Worm (Caenorhabditis elegans) whole organism, young adult: Measurements from ENCODE around the gene ska-3.

Experiments
- B0035.1 ChIP-seq: sonication (generic microtip); optimal IDR thresholded peaks from 2 replicates; lab custom pipeline; 2016; ENCODE audit warnings: missing genetic modification characterization, mild to moderate bottlenecking, missing compliant biosample characterization, missing genotype, missing genetic modification reagents
- B0261.1 ChIP-seq: sonication (generic microtip); optimal IDR thresholded peaks from 2 replicates; lab custom pipeline; 2016; ENCODE audit warnings: mild to moderate bottlenecking, missing genetic modification characterization, moderate library complexity, missing compliant biosample characterization
- D2030.7 ChIP-seq: fragments of 200-800 bp; sonication (Bioruptor generic); IDR thresholded peaks from 2 replicates; pipeline ENCODE4 v1.3.6; 2022; ENCODE audit warnings: missing genetic modification reagents, missing genetic modification characterization, missing compliant biosample characterization
- F10E7.11 ChIP-seq: sonication (generic microtip); optimal IDR thresholded peaks from 2 replicates; lab custom pipeline; 2017; ENCODE audit warnings: mild to moderate bottlenecking, missing genetic modification characterization, moderate library complexity, missing compliant biosample characterization
- F33H1.4 ChIP-seq: fragments of 200-800 bp; sonication (Bioruptor generic); IDR thresholded peaks from 2 replicates; pipeline ENCODE4 v1.3.6; 2022; ENCODE audit warnings: missing genetic modification reagents, missing genetic modification characterization, missing compliant biosample characterization
- F49E8.2 ChIP-seq: sonication (generic microtip); optimal IDR thresholded peaks from 3 replicates; lab custom pipeline; 2017; ENCODE audit warnings: missing genetic modification characterization, mild to moderate bottlenecking, missing compliant biosample characterization, antibody characterized with exemption, moderate library complexity; ENCODE audit not compliant: insufficient read depth
- F57C9.4 ChIP-seq: sonication (generic microtip); optimal IDR thresholded peaks from 2 replicates; lab custom pipeline; 2017; ENCODE audit warnings: mild to moderate bottlenecking, missing genetic modification characterization, missing compliant biosample characterization
- Y53G8AR.9 ChIP-seq: fragments of 200-800 bp; sonication (Bioruptor generic); conservative IDR thresholded peaks from 2 replicates; pipeline ENCODE4 v1.3.6; 2022; ENCODE audit warnings: missing genetic modification reagents, missing genetic modification characterization, missing compliant biosample characterization
- Y56A3A.18 ChIP-seq: fragments of 200-800 bp; sonication (Bioruptor generic); IDR thresholded peaks from 2 replicates; pipeline ENCODE4 v1.3.6; 2022; ENCODE audit warnings: missing genetic modification reagents, missing genetic modification characterization, missing compliant biosample characterization
- Y95B8A.8 ChIP-seq: fragments of 200-800 bp; sonication (Bioruptor generic); IDR thresholded peaks from 2 replicates; pipeline ENCODE4 v1.3.6; 2022; ENCODE audit warnings: missing genetic modification reagents, missing genetic modification characterization, missing compliant biosample characterization
- aptf-2 ChIP-seq: fragments of 200-800 bp; sonication (Bioruptor generic); conservative IDR thresholded peaks from 2 replicates; pipeline ENCODE4 v1.3.6; 2022; ENCODE audit warnings: missing genetic modification reagents, missing genetic modification characterization, missing compliant biosample characterization
- athp-1 ChIP-seq: sonication (generic microtip); optimal IDR thresholded peaks from 2 replicates; lab custom pipeline; 2017; ENCODE audit warnings: mild to moderate bottlenecking, missing genetic modification characterization, missing compliant biosample characterization
- attf-3 ChIP-seq: fragments of 200-800 bp; sonication (Bioruptor generic); conservative IDR thresholded peaks from 2 replicates; pipeline ENCODE4 v1.3.6; 2022; ENCODE audit warnings: missing genetic modification reagents, missing genetic modification characterization, missing compliant biosample characterization
- ccch-3 ChIP-seq: fragments of 200-800 bp; sonication (Bioruptor generic); optimal IDR thresholded peaks from 2 replicates; lab custom pipeline; 2018; ENCODE audit warnings: mild to moderate bottlenecking, missing genetic modification characterization, missing compliant biosample characterization
- cebp-2 ChIP-seq: fragments of 200-800 bp; sonication (Bioruptor generic); IDR thresholded peaks from 2 replicates; pipeline ENCODE4 v1.3.6; 2022; ENCODE audit warnings: missing genetic modification characterization, missing compliant biosample characterization
- ceh-40 ChIP-seq: fragments of 200-800 bp; sonication (Bioruptor generic); IDR thresholded peaks from 2 replicates; pipeline ENCODE4 v1.3.6; 2022; ENCODE audit warnings: missing genetic modification characterization, missing compliant biosample characterization
- ceh-58 ChIP-seq: fragments of 200-800 bp; sonication (Bioruptor generic); IDR thresholded peaks from 2 replicates; pipeline ENCODE4 v1.3.6; 2022; ENCODE audit warnings: missing genetic modification characterization, missing compliant biosample characterization
- ceh-91 ChIP-seq: fragments of 200-800 bp; sonication (Bioruptor generic); IDR thresholded peaks from 2 replicates; pipeline ENCODE4 v1.3.6; 2022; ENCODE audit warnings: missing genetic modification reagents, missing genetic modification characterization, missing compliant biosample characterization
- dox-1 ChIP-seq: fragments of 200-800 bp; sonication (Bioruptor generic); IDR thresholded peaks from 2 replicates; pipeline ENCODE4 v1.3.6; 2022; ENCODE audit warnings: missing genetic modification reagents, missing genetic modification characterization, missing compliant biosample characterization
- dpl-1 ChIP-seq: fragments of 150-350 bp; optimal IDR thresholded peaks from 2 replicates; lab custom pipeline; 2014; ENCODE audit warnings: missing biosample characterization, missing genetic modification reagents, missing genetic modification characterization
- efl-1 ChIP-seq: fragments of 150-350 bp; optimal IDR thresholded peaks from 2 replicates; lab custom pipeline; 2014; ENCODE audit warnings: missing biosample characterization, missing genetic modification reagents, missing genetic modification characterization
- egl-44 ChIP-seq: fragments of 200-800 bp; sonication (Bioruptor generic); IDR thresholded peaks from 2 replicates; pipeline ENCODE4 v1.3.6; 2022; ENCODE audit warnings: missing genetic modification reagents, missing genetic modification characterization, missing compliant biosample characterization
- ekl-4 ChIP-seq: fragments of 200-800 bp; sonication (Bioruptor generic); IDR thresholded peaks from 2 replicates; pipeline ENCODE4 v1.3.6; 2022; ENCODE audit warnings: missing genetic modification reagents, missing genetic modification characterization, missing compliant biosample characterization
- hmg-20 ChIP-seq: fragments of 200-800 bp; sonication (Bioruptor generic); IDR thresholded peaks from 2 replicates; pipeline ENCODE4 v1.3.6; 2022; ENCODE audit warnings: missing genetic modification reagents, missing genetic modification characterization, missing compliant biosample characterization
- lin-35 ChIP-seq, 3 experiments: fragments of 150-350 bp in 2 of 3; sonication (generic microtip) in 1 of 3; optimal IDR thresholded peaks; 2 replicates each; lab custom pipeline; 2014 to 2018; ENCODE audit warnings: missing biosample characterization in 3 of 3, missing genetic modification characterization in 3 of 3, missing genetic modification reagents in 3 of 3
- lin-54 ChIP-seq: fragments of 200-800 bp; sonication (Bioruptor generic); optimal IDR thresholded peaks from 2 replicates; lab custom pipeline; 2018; ENCODE audit warnings: mild to moderate bottlenecking, missing genetic modification characterization, missing compliant biosample characterization
- lir-1 ChIP-seq: fragments of 200-800 bp; sonication (Bioruptor generic); conservative IDR thresholded peaks from 2 replicates; pipeline ENCODE4 v1.3.6; 2022; ENCODE audit warnings: missing genetic modification reagents, missing genetic modification characterization, missing compliant biosample characterization
- lsl-1 ChIP-seq: fragments of 200-800 bp; sonication (Bioruptor generic); optimal IDR thresholded peaks from 2 replicates; lab custom pipeline; 2018; ENCODE audit warnings: mild to moderate bottlenecking, missing genetic modification characterization, moderate library complexity, missing compliant biosample characterization
- madf-10 ChIP-seq: sonication (generic microtip); optimal IDR thresholded peaks from 2 replicates; lab custom pipeline; 2016; ENCODE audit warnings: mild to moderate bottlenecking, missing genetic modification characterization, missing compliant biosample characterization
- madf-6 ChIP-seq: fragments of 200-800 bp; sonication (Bioruptor generic); IDR thresholded peaks from 2 replicates; pipeline ENCODE4 v1.3.6; 2022; ENCODE audit warnings: missing genetic modification reagents, missing genetic modification characterization, missing compliant biosample characterization
- madf-8 ChIP-seq: fragments of 200-800 bp; sonication (Bioruptor generic); conservative IDR thresholded peaks from 2 replicates; pipeline ENCODE4 v1.3.6; 2022; ENCODE audit warnings: missing genetic modification reagents, missing genetic modification characterization, missing compliant biosample characterization
- mel-28 ChIP-seq: sonication (generic microtip); optimal IDR thresholded peaks from 2 replicates; lab custom pipeline; 2016; ENCODE audit warnings: borderline replicate concordance, mild to moderate bottlenecking, missing genetic modification characterization, missing compliant biosample characterization
- nhr-80 ChIP-seq: sonication (generic microtip); optimal IDR thresholded peaks from 2 replicates; lab custom pipeline; 2016; ENCODE audit warnings: missing genetic modification characterization, missing compliant biosample characterization
- rpc-1 ChIP-seq, 2 experiments: fragments of 150-350 bp in 1 of 2; sonication (generic microtip) in 1 of 2; optimal IDR thresholded peaks; 2 replicates each; lab custom pipeline; 2014 to 2018; ENCODE audit warnings: missing biosample characterization in 1 of 2, missing genetic modification characterization in 1 of 2, missing genetic modification reagents in 1 of 2, missing genotype in 1 of 2
- snpc-3.4 ChIP-seq: sonication (generic microtip); optimal IDR thresholded peaks from 2 replicates; lab custom pipeline; 2017; ENCODE audit warnings: missing genetic modification characterization, mild to moderate bottlenecking, missing compliant biosample characterization, antibody characterized with exemption, moderate library complexity, missing genotype, missing genetic modification reagents
- snpc-4 ChIP-seq, 5 experiments: fragments of 150-350 bp in 1 of 5; sonication (generic microtip) in 4 of 5; optimal IDR thresholded peaks; 2 replicates each; lab custom pipeline; 2014 to 2018; ENCODE audit warnings: missing genetic modification characterization in 5 of 5, missing biosample characterization in 3 of 5, antibody characterized with exemption in 2 of 5, mild to moderate bottlenecking in 2 of 5, missing compliant biosample characterization in 2 of 5, missing genotype in 2 of 5, moderate library complexity in 2 of 5, missing genetic modification reagents in 1 of 5
- somi-1 ChIP-seq: fragments of 200-800 bp; sonication (Bioruptor generic); optimal IDR thresholded peaks from 2 replicates; lab custom pipeline; 2018; ENCODE audit warnings: mild to moderate bottlenecking, missing genetic modification characterization, missing compliant biosample characterization
- tbx-9 ChIP-seq: sonication (generic microtip); optimal IDR thresholded peaks from 2 replicates; lab custom pipeline; 2016; ENCODE audit warnings: borderline replicate concordance, missing genetic modification characterization, inconsistent platforms, missing compliant biosample characterization
- tlf-1 ChIP-seq: fragments of 200-800 bp; sonication (Bioruptor generic); optimal IDR thresholded peaks from 2 replicates; lab custom pipeline; 2018; ENCODE audit warnings: mild to moderate bottlenecking, missing genetic modification characterization, missing compliant biosample characterization
- unc-62 ChIP-seq: fragments of 150-350 bp; optimal IDR thresholded peaks from 2 replicates; lab custom pipeline; 2014; ENCODE audit warnings: missing biosample characterization, missing genetic modification reagents, missing genetic modification characterization
- xnd-1 ChIP-seq: sonication (generic microtip); optimal IDR thresholded peaks from 2 replicates; lab custom pipeline; 2016; ENCODE audit warnings: missing genotype, missing genetic modification reagents, missing genetic modification characterization, missing compliant biosample characterization
- ztf-25 ChIP-seq: fragments of 200-800 bp; sonication (Bioruptor generic); IDR thresholded peaks from 2 replicates; pipeline ENCODE4 v1.3.6; 2022; ENCODE audit warnings: missing genetic modification reagents, missing genetic modification characterization, missing compliant biosample characterization
- ztf-26 ChIP-seq: sonication (generic microtip); optimal IDR thresholded peaks from 2 replicates; lab custom pipeline; 2017; ENCODE audit warnings: missing genetic modification characterization, missing compliant biosample characterization

Gene ska-3

ce11 chrIII:5705228-5705888 is 26.6 kb upstream of the ska-3 start, which contains the start of gene swp-1 (continued):
- TF ChIP-seq lin-54 (GFP tag; lab: Kevin White, UChicago): peak; percentile 65
- no peak for TF ChIP-seq ceh-40 (GFP tag; lab: Robert Waterston, UW)
- no peak for TF ChIP-seq tbx-9 (tag; lab: Kevin White, UChicago)
- peak; percentile 78 for TF ChIP-seq madf-6
- peak; percentile 68; the same call in 1 of the 2 replicates for TF ChIP-seq Y53G8AR.9
- no peak for TF ChIP-seq madf-10 (tag; lab: Kevin White, UChicago)
- TF ChIP-seq nhr-80 (tag; lab: Kevin White, UChicago): no peak
- TF ChIP-seq lin-35 (GFP tag; optimal IDR thresholded peaks at IDR 0.05; lab: Kevin White, UChicago): peak in 1 of 3 experiments; percentile 10
- TF ChIP-seq lir-1 (GFP tag; lab: Robert Waterston, UW): no peak
- TF ChIP-seq somi-1 (GFP tag; lab: Kevin White, UChicago): no peak
- no peak for TF ChIP-seq attf-3 (GFP tag; lab: Robert Waterston, UW)
- no peak for TF ChIP-seq Y56A3A.18 (GFP tag; lab: Robert Waterston, UW)
- peak; percentile 70 for TF ChIP-seq ekl-4 (GFP tag; lab: Robert Waterston, UW)
- TF ChIP-seq egl-44 (GFP tag; lab: Robert Waterston, UW): 0 out of 2 replicates have a peak, but pooled peaks have one; percentile 24
- no peak for TF ChIP-seq F57C9.4 (tag; lab: Kevin White, UChicago)
- no peak for TF ChIP-seq B0035.1 (tag; lab: Kevin White, UChicago)
- TF ChIP-seq Y95B8A.8 (GFP tag; lab: Robert Waterston, UW): no peak
- TF ChIP-seq F49E8.2 (tag; lab: Kevin White, UChicago): peak; percentile 38
- no peak for TF ChIP-seq aptf-2
- TF ChIP-seq dpl-1: no peak
- no peak for TF ChIP-seq dox-1 (GFP tag; lab: Robert Waterston, UW)
- TF ChIP-seq B0261.1 (tag; lab: Kevin White, UChicago): no peak
- TF ChIP-seq unc-62 (GFP tag; lab: Kevin White, UChicago): no peak
- TF ChIP-seq ztf-25 (GFP tag; lab: Robert Waterston, UW): no peak
- TF ChIP-seq tlf-1 (GFP tag; lab: Kevin White, UChicago): peak; percentile 54
- no peak for TF ChIP-seq snpc-4 (GFP tag; optimal IDR thresholded peaks at IDR 0.05; lab: Kevin White, UChicago)
- no peak for TF ChIP-seq snpc-4 (tag; optimal IDR thresholded peaks at IDR 0.05; lab: Kevin White, UChicago)
- no peak for TF ChIP-seq F10E7.11 (tag; lab: Kevin White, UChicago)
- TF ChIP-seq cebp-2 (GFP tag; lab: Robert Waterston, UW): no peak
- no peak for TF ChIP-seq ceh-58
- TF ChIP-seq snpc-3.4 (tag; lab: Kevin White, UChicago): no peak
- peak; percentile 46 for TF ChIP-seq athp-1 (tag; lab: Kevin White, UChicago)
- TF ChIP-seq ccch-3 (GFP tag; lab: Kevin White, UChicago): no peak
- no peak for TF ChIP-seq mel-28
- TF ChIP-seq, all 124 proteins: peak for 27

ce11 chrIII:5701491-5701890 is 22.7 kb upstream of the ska-3 start:
- TF ChIP-seq rpc-1 (optimal IDR thresholded peaks at IDR 0.05; lab: Kevin White, UChicago) (no peak), rpc-1 (tag; optimal IDR thresholded peaks at IDR 0.05; lab: Kevin White, UChicago) (no peak), D2030.7 (GFP tag; lab: Robert Waterston, UW) (peak; percentile 41; the same call in 1 of the 2 replicates), xnd-1 (tag; lab: Kevin White, UChicago) (peak; percentile 21), lsl-1 (peak; percentile 80), ceh-91 (GFP tag; lab: Robert Waterston, UW) (peak; percentile 41; the same call in 1 of the 2 replicates), ztf-26 (no peak), F33H1.4 (GFP tag; lab: Robert Waterston, UW) (peak; percentile 79), hmg-20 (no peak), efl-1 (peak; percentile 83), madf-8 (GFP tag; lab: Robert Waterston, UW) (peak; percentile 49), madf-6 (peak; percentile 78)
